Worm (Caenorhabditis elegans): ENCODE results near the gene dhc-4.

- TF ChIP-seq ref-1 (GFP tag; conservative IDR thresholded peaks at IDR 0.05) (no peak), klf-2 (GFP tag; conservative IDR thresholded peaks at IDR 0.05) (no peak), med-1 (GFP tag; optimal IDR thresholded peaks at IDR 0.05; ENCODE audit: insufficient read depth) (no peak), flt-1 (GFP tag; IDR thresholded peaks at IDR 0.05) (no peak)
These were observed 49.7 kb upstream of the dhc-4 start, which contains the start of gene vab-7 for ce11 chrIII:10920044-10920443.

All from whole organism, midembryonic.